Worm (Caenorhabditis elegans): ENCODE measurements around the gene clp-2.

The clp-2 gene

ce11 chrIII:4699922-4700321 is 3.9 kb downstream of the clp-2 start, which contains the start of gene sel-13:
Gene sel-13 (minus strand): TSS chrIII:4700224.
- TF ChIP-seq elt-1 (tag; optimal IDR thresholded peaks at IDR 0.05) (no peak), nhr-11 (tag; optimal IDR thresholded peaks at IDR 0.05) (no peak), pha-4 (tag; optimal IDR thresholded peaks at IDR 0.05) (no peak), nhr-43 (tag; optimal IDR thresholded peaks at IDR 0.05; ENCODE audit: poor library complexity, severe bottlenecking) (no peak), nhr-28 (tag; optimal IDR thresholded peaks at IDR 0.05) (no peak), nhr-25 (tag; optimal IDR thresholded peaks at IDR 0.05) (no peak), ZK546.5 (tag; optimal IDR thresholded peaks at IDR 0.05) (no peak), ztf-11 (tag; optimal IDR thresholded peaks at IDR 0.05) (no peak), egl-5 (tag; optimal IDR thresholded peaks at IDR 0.05) (no peak), lin-15B (tag; optimal IDR thresholded peaks at IDR 0.05) (no peak), tbx-2 (tag; optimal IDR thresholded peaks at IDR 0.05) (no peak), lsy-12 (tag; optimal IDR thresholded peaks at IDR 0.05) (no peak), zag-1 (tag; optimal IDR thresholded peaks at IDR 0.05) (no peak), fkh-2 (tag; optimal IDR thresholded peaks at IDR 0.05) (no peak), aly-2 (tag; optimal IDR thresholded peaks at IDR 0.05) (no peak), daf-12 (tag; optimal IDR thresholded peaks at IDR 0.05) (no peak), jun-1 (tag; optimal IDR thresholded peaks at IDR 0.05) (no peak), nhr-23 (tag; optimal IDR thresholded peaks at IDR 0.05) (no peak)

- no peak for TF ChIP-seq unc-39 (tag; optimal IDR thresholded peaks at IDR 0.05)
- TF ChIP-seq nhr-11 (tag; optimal IDR thresholded peaks at IDR 0.05): no peak
- no peak for TF ChIP-seq nhr-28 (tag; optimal IDR thresholded peaks at IDR 0.05)
- TF ChIP-seq nhr-77 (tag; optimal IDR thresholded peaks at IDR 0.05): no peak
- no peak for TF ChIP-seq ZK546.5 (tag; optimal IDR thresholded peaks at IDR 0.05)
- no peak for TF ChIP-seq nhr-12 (tag; optimal IDR thresholded peaks at IDR 0.05)
- TF ChIP-seq unc-62 (GFP tag; optimal IDR thresholded peaks at IDR 0.05): no peak
- TF ChIP-seq fos-1 (tag; optimal IDR thresholded peaks at IDR 0.05): no peak
- no peak for TF ChIP-seq pqm-1 (tag; optimal IDR thresholded peaks at IDR 0.05)
- TF ChIP-seq nhr-67 (tag; optimal IDR thresholded peaks at IDR 0.05): no peak
Observed at ce11 chrIII:4697819-4698218, 6.0 kb downstream of the clp-2 start, which contains the start of gene dnj-18. Gene dnj-18 (plus strand): TSS chrIII:4698119.

ce11 chrIII:4696903-4697302 is 6.9 kb downstream of the clp-2 start:
- TF ChIP-seq tbx-2 (tag; optimal IDR thresholded peaks at IDR 0.05) (no peak), ztf-4 (tag; optimal IDR thresholded peaks at IDR 0.05) (no peak), nhr-11 (tag; optimal IDR thresholded peaks at IDR 0.05) (no peak), egl-27 (tag; optimal IDR thresholded peaks at IDR 0.05) (no peak), nhr-77 (tag; optimal IDR thresholded peaks at IDR 0.05) (no peak)

- TF ChIP-seq nhr-77 (tag; optimal IDR thresholded peaks at IDR 0.05): no peak
- TF ChIP-seq ceh-82 (tag; optimal IDR thresholded peaks at IDR 0.05): no peak
- no peak for TF ChIP-seq nhr-28 (tag; optimal IDR thresholded peaks at IDR 0.05)
- TF ChIP-seq unc-62 (GFP tag; optimal IDR thresholded peaks at IDR 0.05): no peak
- TF ChIP-seq hmg-11 (tag; optimal IDR thresholded peaks at IDR 0.05): no peak
- no peak for TF ChIP-seq nhr-43 (tag; optimal IDR thresholded peaks at IDR 0.05; ENCODE audit: poor library complexity, severe bottlenecking)
- TF ChIP-seq fos-1 (tag; optimal IDR thresholded peaks at IDR 0.05): no peak
- TF ChIP-seq elt-1 (tag; optimal IDR thresholded peaks at IDR 0.05): no peak
- TF ChIP-seq daf-12 (tag; optimal IDR thresholded peaks at IDR 0.05): no peak
- no peak for TF ChIP-seq mml-1 (tag; optimal IDR thresholded peaks at IDR 0.05)
- no peak for TF ChIP-seq tbx-2 (tag; optimal IDR thresholded peaks at IDR 0.05)
- no peak for TF ChIP-seq jun-1 (tag; optimal IDR thresholded peaks at IDR 0.05)
- no peak for TF ChIP-seq ceh-16 (tag; optimal IDR thresholded peaks at IDR 0.05)
- TF ChIP-seq ztf-11 (tag; optimal IDR thresholded peaks at IDR 0.05): no peak
- TF ChIP-seq ama-1 (optimal IDR thresholded peaks at IDR 0.05): no peak
- no peak for TF ChIP-seq nhr-11 (tag; optimal IDR thresholded peaks at IDR 0.05)
- no peak for TF ChIP-seq unc-39 (tag; optimal IDR thresholded peaks at IDR 0.05)
- no peak for TF ChIP-seq aly-2 (tag; optimal IDR thresholded peaks at IDR 0.05)
Observed at ce11 chrIII:4695057-4695456, 8.8 kb downstream of the clp-2 start, which contains the start of gene T04A8.7. Gene T04A8.7 (plus strand): TSS chrIII:4695357.

- TF ChIP-seq aly-2 (tag; optimal IDR thresholded peaks at IDR 0.05) (no peak), fos-1 (tag; optimal IDR thresholded peaks at IDR 0.05) (no peak), unc-39 (tag; optimal IDR thresholded peaks at IDR 0.05) (no peak), ceh-82 (tag; optimal IDR thresholded peaks at IDR 0.05) (no peak), daf-12 (tag; optimal IDR thresholded peaks at IDR 0.05) (no peak), ceh-16 (tag; optimal IDR thresholded peaks at IDR 0.05) (no peak), nfya-1 (tag; optimal IDR thresholded peaks at IDR 0.05; ENCODE audit: insufficient read depth) (no peak), lsy-12 (tag; optimal IDR thresholded peaks at IDR 0.05) (no peak), snpc-4 (tag; optimal IDR thresholded peaks at IDR 0.05) (no peak), ceh-9 (tag; optimal IDR thresholded peaks at IDR 0.05) (no peak), R02D3.7 (tag; optimal IDR thresholded peaks at IDR 0.05) (no peak)
Observed at ce11 chrIII:4693695-4694094, 10.1 kb downstream of the clp-2 start, which contains the start of gene T04A8.8. Gene T04A8.8 (plus strand): TSS chrIII:4693995.

Data from whole organism, L3 larva.